Fruit fly (Drosophila melanogaster) whole organism, pupa: Measurements from ENCODE around the gene CG42460.

Source experiments
- CG13204 ChIP-seq: fragments of 200-800 bp; sonication (Bioruptor generic); optimal IDR thresholded peaks from 2 replicates; lab custom pipeline; 2018; ENCODE audit warnings: missing biosample characterization, mild to moderate bottlenecking, missing genetic modification characterization, moderate library complexity
- CG17806 ChIP-seq: fragments of 200-800 bp; sonication (Bioruptor generic); optimal IDR thresholded peaks from 2 replicates; lab custom pipeline; 2018; ENCODE audit warnings: missing biosample characterization, mild to moderate bottlenecking, missing genetic modification characterization, moderate library complexity
- CG9948 ChIP-seq: fragments of 200-800 bp; sonication (Bioruptor generic); optimal IDR thresholded peaks from 2 replicates; lab custom pipeline; 2018; ENCODE audit warnings: missing biosample characterization, mild to moderate bottlenecking, missing genetic modification characterization, moderate library complexity
- EcR ChIP-seq: fragments of 200-800 bp; sonication (Bioruptor generic); optimal IDR thresholded peaks from 3 replicates; lab custom pipeline; 2019; ENCODE audit warnings: missing biosample characterization, missing genetic modification characterization, mild to moderate bottlenecking, moderate library complexity, missing genetic modification reagents
- Pif1A ChIP-seq: fragments of 200-800 bp; sonication (Bioruptor generic); optimal IDR thresholded peaks from 3 replicates; lab custom pipeline; 2016; ENCODE audit warnings: missing biosample characterization, missing genetic modification characterization
- Pif1B ChIP-seq: fragments of 200-800 bp; sonication (Bioruptor generic); optimal IDR thresholded peaks from 3 replicates; lab custom pipeline; 2016; ENCODE audit warnings: missing biosample characterization, missing genetic modification characterization

DNA sequence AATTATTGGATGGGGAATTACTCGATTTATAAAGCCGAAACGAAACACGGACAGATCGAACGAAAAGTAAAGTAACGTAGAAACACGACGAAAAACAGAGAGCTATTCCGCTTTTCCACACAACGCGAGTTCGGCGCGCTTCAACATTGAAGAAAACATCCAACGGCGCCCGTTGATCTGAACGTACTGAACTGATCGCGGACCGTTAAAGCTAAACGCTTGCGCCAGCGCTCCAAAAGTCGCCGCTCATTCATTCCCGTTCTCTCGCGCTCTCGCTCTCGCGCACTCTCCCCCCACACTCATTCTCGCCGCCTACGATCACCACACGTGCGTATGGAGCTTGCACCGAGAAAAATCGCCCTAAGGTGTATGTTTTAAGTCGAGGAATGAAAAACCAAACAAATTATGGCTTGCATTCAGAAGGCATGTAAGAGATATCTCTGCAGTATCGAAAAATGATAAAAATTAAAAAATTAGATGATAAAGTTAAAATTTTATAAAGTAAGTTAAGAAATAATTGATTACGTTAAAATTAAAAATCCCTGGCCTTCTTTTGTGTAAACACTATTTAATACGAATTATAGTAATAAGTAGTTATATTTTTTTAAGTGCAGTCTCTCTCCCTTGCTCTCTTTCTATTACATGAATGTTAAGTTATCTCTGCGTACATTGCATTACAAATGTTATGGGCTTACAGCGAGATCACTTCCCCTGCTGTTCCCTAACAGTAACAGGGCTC lies 33.5 kb downstream of the CG42460 start, which contains the start of gene E23:
- peak; percentile 98 for TF ChIP-seq Pif1B (GFP tag; lab: Kevin White, UChicago)
- TF ChIP-seq CG13204, result peak; percentile 93
- TF ChIP-seq CG9948 (tag; lab: Kevin White, UChicago), result peak; percentile 99
- peak; percentile 97 for TF ChIP-seq Pif1A (GFP tag; lab: Kevin White, UChicago)
- TF ChIP-seq CG17806 (tag; lab: Kevin White, UChicago), result peak; percentile 98
- TF ChIP-seq EcR (GFP tag; lab: Kevin White, UChicago), result peak; percentile 71
